Worm (Caenorhabditis elegans) whole organism, L1 larva: Measurements from ENCODE around the gene Y37E11B.2.

Source experiments
- C04F5.9 ChIP-seq: sonication (generic microtip); optimal IDR thresholded peaks from 2 replicates; lab custom pipeline; 2016; ENCODE audit warnings: missing genetic modification characterization, missing compliant biosample characterization
- C16A3.4 ChIP-seq: fragments of 150-350 bp; optimal IDR thresholded peaks from 2 replicates; lab custom pipeline; 2014; ENCODE audit warnings: missing biosample characterization, missing genetic modification characterization
- C34B4.2 ChIP-seq: sonication (generic microtip); optimal IDR thresholded peaks from 2 replicates; lab custom pipeline; 2017; ENCODE audit warnings: mild to moderate bottlenecking, missing genetic modification characterization, missing compliant biosample characterization
- F16B12.6 ChIP-seq: fragments of 150-350 bp; optimal IDR thresholded peaks from 2 replicates; lab custom pipeline; 2014; ENCODE audit warnings: missing biosample characterization, missing genetic modification characterization
- alr-1 ChIP-seq: fragments of 200-800 bp; sonication (Bioruptor generic); optimal IDR thresholded peaks from 2 replicates; lab custom pipeline; 2018; ENCODE audit warnings: borderline replicate concordance, mild to moderate bottlenecking, missing genetic modification characterization, missing compliant biosample characterization
- aly-2 ChIP-seq: fragments of 150-350 bp; optimal IDR thresholded peaks from 2 replicates; lab custom pipeline; 2014; ENCODE audit warnings: missing biosample characterization, missing genetic modification characterization
- ama-1 ChIP-seq: fragments of 150-350 bp; optimal IDR thresholded peaks from 2 replicates; lab custom pipeline; 2014
- blmp-1 ChIP-seq: fragments of 150-350 bp; optimal IDR thresholded peaks from 2 replicates; lab custom pipeline; 2014; ENCODE audit warnings: missing biosample characterization, missing genetic modification characterization
- ceh-63 ChIP-seq: fragments of 200-800 bp; sonication (Bioruptor generic); optimal IDR thresholded peaks from 2 replicates; lab custom pipeline; 2018; ENCODE audit warnings: mild to moderate bottlenecking, missing genetic modification characterization, missing compliant biosample characterization
- ceh-82 ChIP-seq, 3 experiments: fragments of 150-350 bp in 1 of 3; sonication (generic microtip) in 2 of 3; optimal IDR thresholded peaks; 2 replicates each; lab custom pipeline; 2014 to 2017; ENCODE audit warnings: missing biosample characterization in 3 of 3, missing genetic modification characterization in 3 of 3
- ceh-88 ChIP-seq: fragments of 200-800 bp; sonication (Bioruptor generic); IDR thresholded peaks from 2 replicates; pipeline ENCODE4 v1.3.6; 2022; ENCODE audit warnings: missing genetic modification characterization, missing compliant biosample characterization
- ceh-90 ChIP-seq: sonication (generic microtip); optimal IDR thresholded peaks from 2 replicates; lab custom pipeline; 2016; ENCODE audit warnings: missing genetic modification characterization, missing compliant biosample characterization
- ces-1 ChIP-seq: fragments of 150-350 bp; optimal IDR thresholded peaks from 2 replicates; lab custom pipeline; 2014; ENCODE audit warnings: missing biosample characterization, missing genetic modification reagents, missing genetic modification characterization
- dsc-1 ChIP-seq: sonication (generic microtip); optimal IDR thresholded peaks from 2 replicates; lab custom pipeline; 2016; ENCODE audit warnings: mild to moderate bottlenecking, missing genetic modification characterization, missing compliant biosample characterization
- efl-1 ChIP-seq, 4 experiments: fragments of 150-350 bp; optimal IDR thresholded peaks in 3 of 4; peaks in 1 of 4; 1 replicate in 1 of 4; 2 replicates in 3 of 4; lab custom pipeline; 2014; ENCODE audit warnings: missing biosample characterization in 2 of 4, missing genetic modification characterization in 2 of 4, missing genetic modification reagents in 2 of 4
- efl-3 ChIP-seq: fragments of 200-800 bp; sonication (Bioruptor generic); optimal IDR thresholded peaks from 2 replicates; lab custom pipeline; 2018; ENCODE audit warnings: mild to moderate bottlenecking, missing genetic modification characterization, missing compliant biosample characterization
- elt-2 ChIP-seq: sonication (generic microtip); optimal IDR thresholded peaks from 2 replicates; lab custom pipeline; 2016; ENCODE audit warnings: missing genetic modification characterization, mild to moderate bottlenecking, inconsistent platforms, missing compliant biosample characterization, missing genetic modification reagents
- fkh-10 ChIP-seq: sonication (generic microtip); optimal IDR thresholded peaks from 2 replicates; lab custom pipeline; 2017; ENCODE audit warnings: missing biosample characterization, missing genetic modification reagents, missing genetic modification characterization
- fkh-4 ChIP-seq: sonication (generic microtip); optimal IDR thresholded peaks from 2 replicates; lab custom pipeline; 2016; ENCODE audit warnings: missing compliant biosample characterization, missing genetic modification characterization, borderline replicate concordance
- fos-1 ChIP-seq: fragments of 150-350 bp; optimal IDR thresholded peaks from 2 replicates; lab custom pipeline; 2014; ENCODE audit warnings: missing biosample characterization, missing genetic modification characterization
- hpl-2 ChIP-seq: fragments of 150-350 bp; optimal IDR thresholded peaks from 2 replicates; lab custom pipeline; 2014; ENCODE audit warnings: missing biosample characterization, missing genetic modification reagents, missing genetic modification characterization
- irx-1 ChIP-seq: sonication (generic microtip); optimal IDR thresholded peaks from 2 replicates; lab custom pipeline; 2016; ENCODE audit warnings: missing genetic modification characterization, missing compliant biosample characterization
- jun-1 ChIP-seq: fragments of 150-350 bp; optimal IDR thresholded peaks from 2 replicates; lab custom pipeline; 2014; ENCODE audit warnings: missing biosample characterization, missing genetic modification reagents, missing genetic modification characterization
- lin-13 ChIP-seq: fragments of 150-350 bp; optimal IDR thresholded peaks from 2 replicates; lab custom pipeline; 2014; ENCODE audit warnings: missing biosample characterization, missing genetic modification reagents, missing genetic modification characterization
- lin-15B ChIP-seq: fragments of 150-350 bp; sonication (generic microtip); optimal IDR thresholded peaks from 3 replicates; lab custom pipeline; 2014; ENCODE audit warnings: missing biosample characterization, missing genetic modification characterization
- lin-35 ChIP-seq, 2 experiments: fragments of 150-350 bp; optimal IDR thresholded peaks; 2 replicates each; lab custom pipeline; 2014; ENCODE audit warnings: missing biosample characterization in 2 of 2, missing genetic modification characterization in 2 of 2, missing genetic modification reagents in 2 of 2
- lir-3 ChIP-seq: sonication (generic microtip); optimal IDR thresholded peaks from 2 replicates; lab custom pipeline; 2016; ENCODE audit warnings: mild to moderate bottlenecking, missing genetic modification characterization, moderate library complexity, missing compliant biosample characterization; ENCODE audit not compliant: poor library complexity
- mab-9 ChIP-seq: fragments of 200-800 bp; sonication (Bioruptor generic); IDR thresholded peaks from 2 replicates; pipeline ENCODE4 v1.3.6; 2022; ENCODE audit warnings: missing genetic modification reagents, missing genetic modification characterization, missing compliant biosample characterization
- mdl-1 ChIP-seq, 2 experiments: fragments of 150-350 bp; optimal IDR thresholded peaks; 2 replicates each; lab custom pipeline; 2014 to 2017; ENCODE audit warnings: missing biosample characterization in 2 of 2, missing genetic modification characterization in 2 of 2, inconsistent platforms in 1 of 2
- mef-2 ChIP-seq: fragments of 150-350 bp; optimal IDR thresholded peaks from 2 replicates; lab custom pipeline; 2014; ENCODE audit warnings: missing biosample characterization, missing genetic modification characterization
- nhr-12 ChIP-seq: sonication (generic microtip); optimal IDR thresholded peaks from 2 replicates; lab custom pipeline; 2017; ENCODE audit warnings: missing biosample characterization, missing genetic modification characterization
- nhr-237 ChIP-seq: fragments of 150-350 bp; optimal IDR thresholded peaks from 2 replicates; lab custom pipeline; 2014; ENCODE audit warnings: missing biosample characterization, missing genetic modification characterization
- nhr-28 ChIP-seq: fragments of 150-350 bp; optimal IDR thresholded peaks from 2 replicates; lab custom pipeline; 2014; ENCODE audit warnings: missing biosample characterization, missing genetic modification characterization
- nhr-47 ChIP-seq: sonication (generic microtip); optimal IDR thresholded peaks from 2 replicates; lab custom pipeline; 2016; ENCODE audit warnings: mild to moderate bottlenecking, missing genetic modification characterization, moderate library complexity, missing compliant biosample characterization
- nhr-71 ChIP-seq: sonication (generic microtip); optimal IDR thresholded peaks from 2 replicates; lab custom pipeline; 2016; ENCODE audit warnings: mild to moderate bottlenecking, missing genetic modification characterization, moderate library complexity, missing compliant biosample characterization
- nhr-76 ChIP-seq: sonication (generic microtip); optimal IDR thresholded peaks from 2 replicates; lab custom pipeline; 2017; ENCODE audit warnings: missing biosample characterization, missing genetic modification characterization
- nhr-85 ChIP-seq: sonication (generic microtip); peaks from one replicate; lab custom pipeline; 2016; ENCODE audit warnings: missing genetic modification characterization, inconsistent platforms, missing compliant biosample characterization
- nhr-90 ChIP-seq: sonication (generic microtip); optimal IDR thresholded peaks from 2 replicates; lab custom pipeline; 2016; ENCODE audit warnings: mild to moderate bottlenecking, missing genetic modification characterization, missing compliant biosample characterization; ENCODE audit not compliant: poor library complexity
- pax-3 ChIP-seq: fragments of 200-800 bp; sonication (Bioruptor generic); optimal IDR thresholded peaks from 2 replicates; lab custom pipeline; 2018; ENCODE audit warnings: mild to moderate bottlenecking, missing genetic modification characterization, moderate library complexity, missing compliant biosample characterization
- skn-1 ChIP-seq: fragments of 150-350 bp; optimal IDR thresholded peaks from 2 replicates; lab custom pipeline; 2014; ENCODE audit warnings: missing biosample characterization, missing genetic modification characterization
- snpc-4 ChIP-seq: fragments of 150-350 bp; optimal IDR thresholded peaks from 2 replicates; lab custom pipeline; 2014; ENCODE audit warnings: missing biosample characterization, missing genetic modification characterization
- snu-23 ChIP-seq: sonication (generic microtip); optimal IDR thresholded peaks from 2 replicates; lab custom pipeline; 2016; ENCODE audit warnings: missing genetic modification characterization, missing compliant biosample characterization
- sptf-1 ChIP-seq: fragments of 150-350 bp; optimal IDR thresholded peaks from 2 replicates; lab custom pipeline; 2014; ENCODE audit warnings: missing biosample characterization, missing genetic modification characterization
- sup-37 ChIP-seq: fragments of 200-800 bp; sonication (Bioruptor generic); optimal IDR thresholded peaks from 2 replicates; lab custom pipeline; 2018; ENCODE audit warnings: mild to moderate bottlenecking, missing genetic modification characterization, missing compliant biosample characterization
- swsn-7 ChIP-seq: sonication (generic microtip); optimal IDR thresholded peaks from 2 replicates; lab custom pipeline; 2016; ENCODE audit warnings: missing genetic modification characterization, missing compliant biosample characterization
- tbx-2 ChIP-seq: sonication (generic microtip); optimal IDR thresholded peaks from 2 replicates; lab custom pipeline; 2016; ENCODE audit warnings: missing genetic modification characterization, missing compliant biosample characterization
- unc-30 ChIP-seq: sonication (generic microtip); optimal IDR thresholded peaks from 2 replicates; lab custom pipeline; 2017; ENCODE audit warnings: missing biosample characterization, missing genetic modification characterization
- unc-62 ChIP-seq: fragments of 150-350 bp; optimal IDR thresholded peaks from 2 replicates; lab custom pipeline; 2014; ENCODE audit warnings: missing biosample characterization, missing genetic modification reagents, missing genetic modification characterization
- unc-86 ChIP-seq: sonication (generic microtip); optimal IDR thresholded peaks from 2 replicates; lab custom pipeline; 2016; ENCODE audit warnings: missing genetic modification characterization, missing compliant biosample characterization
- unc-98 ChIP-seq: fragments of 200-800 bp; sonication (Bioruptor generic); IDR thresholded peaks from 2 replicates; pipeline ENCODE4 v1.3.6; 2022; ENCODE audit warnings: missing genetic modification characterization, missing compliant biosample characterization
- xbp-1 ChIP-seq: sonication (generic microtip); optimal IDR thresholded peaks from 2 replicates; lab custom pipeline; 2016; ENCODE audit warnings: missing genetic modification characterization, missing compliant biosample characterization
- zag-1 ChIP-seq: fragments of 150-350 bp; optimal IDR thresholded peaks from 2 replicates; lab custom pipeline; 2014; ENCODE audit warnings: missing biosample characterization, missing genetic modification characterization
- zip-4 ChIP-seq: fragments of 200-800 bp; sonication (Bioruptor generic); optimal IDR thresholded peaks from 2 replicates; lab custom pipeline; 2018; ENCODE audit warnings: mild to moderate bottlenecking, missing genetic modification characterization, moderate library complexity, missing compliant biosample characterization

The Y37E11B.2 gene

DNA sequence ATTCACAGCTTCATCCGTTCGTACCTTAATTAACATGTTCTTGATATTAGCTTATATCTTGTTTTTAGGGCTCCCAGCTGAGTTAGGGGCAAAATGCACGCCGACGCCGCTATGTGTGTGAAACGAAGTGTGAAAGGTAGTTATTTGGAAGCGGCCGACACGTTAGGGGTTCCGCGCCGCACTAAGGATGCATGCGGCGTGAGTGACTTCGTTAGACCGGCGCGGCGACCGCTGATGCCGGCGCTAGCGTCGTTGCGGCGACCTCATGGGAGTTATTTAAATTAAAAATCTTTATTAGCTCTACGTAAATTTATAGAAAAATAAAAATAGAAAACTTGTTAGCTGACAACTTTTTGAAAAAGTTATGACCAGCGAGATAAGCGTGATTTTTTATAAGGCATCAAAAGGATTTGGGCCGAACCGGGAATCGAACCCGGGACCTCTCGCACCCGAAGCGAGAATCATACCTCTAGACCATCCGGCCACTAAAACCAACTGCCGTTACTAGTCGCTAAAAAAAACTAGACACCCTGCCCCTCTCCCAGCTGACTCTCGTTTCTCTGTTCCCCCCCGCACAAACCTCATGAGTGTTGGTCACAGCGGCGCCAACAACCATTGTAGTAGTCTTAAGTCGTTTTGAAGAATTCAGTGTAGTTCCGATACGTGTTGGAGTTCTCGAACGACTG lies 26.3 kb upstream of the Y37E11B.2 start (continued):
- no peak for TF ChIP-seq C04F5.9 (tag; lab: Kevin White, UChicago)
- TF ChIP-seq zag-1 (tag; lab: Kevin White, UChicago) = no peak
- TF ChIP-seq F16B12.6 (tag; lab: Kevin White, UChicago) = no peak
- no peak for TF ChIP-seq nhr-237 (tag; lab: Kevin White, UChicago)
- no peak for TF ChIP-seq nhr-12 (tag; lab: Kevin White, UChicago)
- TF ChIP-seq skn-1 (tag; lab: Kevin White, UChicago) = peak; percentile 36
- no peak for TF ChIP-seq aly-2 (tag; lab: Kevin White, UChicago)
- TF ChIP-seq mef-2 = no peak
- TF ChIP-seq xbp-1 (tag; lab: Kevin White, UChicago) = peak; percentile 52
- TF ChIP-seq dsc-1 (tag; lab: Kevin White, UChicago) = peak; percentile 62
- no peak for TF ChIP-seq blmp-1 (tag; lab: Kevin White, UChicago)
- peak; percentile 20 to 63 (median 38) for TF ChIP-seq ceh-82 (tag; optimal IDR thresholded peaks at IDR 0.05; lab: Kevin White, UChicago)
- peak; percentile 27 for TF ChIP-seq pax-3 (tag; lab: Kevin White, UChicago)
- TF ChIP-seq mdl-1 (tag; optimal IDR thresholded peaks at IDR 0.05; lab: Kevin White, UChicago) = peak in 1 of 2 experiments; percentile 48
- TF ChIP-seq jun-1 = peak; percentile 57
- no peak for TF ChIP-seq unc-62 (GFP tag; lab: Kevin White, UChicago)
- peak; percentile 70 for TF ChIP-seq nhr-90 (tag; lab: Kevin White, UChicago)
- TF ChIP-seq alr-1 (tag; lab: Kevin White, UChicago) = no peak
- no peak for TF ChIP-seq nhr-76 (tag; lab: Kevin White, UChicago)
- TF ChIP-seq snpc-4 (tag; lab: Kevin White, UChicago) = peak; percentile 42
- peak; percentile 72 for TF ChIP-seq nhr-71 (tag; lab: Kevin White, UChicago)
- TF ChIP-seq efl-1 (optimal IDR thresholded peaks at IDR 0.05; lab: Kevin White, UChicago) = peak; percentile 24 to 46
- TF ChIP-seq efl-1 (GFP tag; optimal IDR thresholded peaks at IDR 0.05 in 1 of 2; lab: Kevin White, UChicago) = peak; percentile 45 to 93
- no peak for TF ChIP-seq ama-1 (lab: Kevin White, UChicago)
- peak; percentile 18 for TF ChIP-seq tbx-2 (tag; lab: Kevin White, UChicago)
- no peak for TF ChIP-seq fkh-4 (tag; lab: Kevin White, UChicago)
- no peak for TF ChIP-seq ceh-88 (GFP tag; lab: Robert Waterston, UW)
- TF ChIP-seq irx-1 (tag; lab: Kevin White, UChicago) = no peak
- no peak for TF ChIP-seq zip-4 (GFP tag; lab: Kevin White, UChicago)
- TF ChIP-seq ces-1 = no peak
- TF ChIP-seq efl-3 (GFP tag; lab: Kevin White, UChicago) = no peak
- no peak for TF ChIP-seq hpl-2 (GFP tag; lab: Kevin White, UChicago)
- TF ChIP-seq snu-23 (GFP tag; lab: Kevin White, UChicago) = peak; percentile 73
- TF ChIP-seq nhr-47 (tag; lab: Kevin White, UChicago) = peak; percentile 77
- TF ChIP-seq fkh-10 (GFP tag; lab: Kevin White, UChicago) = peak; percentile 16
- TF ChIP-seq ceh-90 = no peak
- peak; percentile 51 to 56 for TF ChIP-seq lin-35 (GFP tag; optimal IDR thresholded peaks at IDR 0.05; lab: Kevin White, UChicago)
- TF ChIP-seq C16A3.4 (tag; lab: Kevin White, UChicago) = peak; percentile 64
- no peak for TF ChIP-seq ceh-63 (GFP tag; lab: Kevin White, UChicago)
- no peak for TF ChIP-seq unc-98 (GFP tag; lab: Robert Waterston, UW)
- TF ChIP-seq sup-37 (GFP tag; lab: Kevin White, UChicago) = no peak
- TF ChIP-seq unc-86 (tag; lab: Kevin White, UChicago) = peak; percentile 39
- TF ChIP-seq sptf-1 (tag; lab: Kevin White, UChicago) = no peak
- TF ChIP-seq lin-15B (tag; lab: Kevin White, UChicago) = no peak
- TF ChIP-seq mab-9 (GFP tag; lab: Robert Waterston, UW) = no peak
- TF ChIP-seq swsn-7 (tag; lab: Kevin White, UChicago) = peak; percentile 58
- peak; percentile 51 for TF ChIP-seq fos-1 (tag; lab: Kevin White, UChicago)
- TF ChIP-seq elt-2 (tag; lab: Kevin White, UChicago) = peak; percentile 32
- TF ChIP-seq lin-13 (GFP tag; lab: Kevin White, UChicago) = no peak
- no peak for TF ChIP-seq nhr-28 (tag; lab: Kevin White, UChicago)
- TF ChIP-seq C34B4.2 (tag; lab: Kevin White, UChicago) = no peak
- no peak for TF ChIP-seq unc-30 (tag; lab: Kevin White, UChicago)
- peak; percentile 41 for TF ChIP-seq nhr-85 (tag; lab: Kevin White, UChicago)
- TF ChIP-seq lir-3 (tag; lab: Kevin White, UChicago) = no peak
